Worm (Caenorhabditis elegans): ENCODE results near the gene F48F7.3.

DNA sequence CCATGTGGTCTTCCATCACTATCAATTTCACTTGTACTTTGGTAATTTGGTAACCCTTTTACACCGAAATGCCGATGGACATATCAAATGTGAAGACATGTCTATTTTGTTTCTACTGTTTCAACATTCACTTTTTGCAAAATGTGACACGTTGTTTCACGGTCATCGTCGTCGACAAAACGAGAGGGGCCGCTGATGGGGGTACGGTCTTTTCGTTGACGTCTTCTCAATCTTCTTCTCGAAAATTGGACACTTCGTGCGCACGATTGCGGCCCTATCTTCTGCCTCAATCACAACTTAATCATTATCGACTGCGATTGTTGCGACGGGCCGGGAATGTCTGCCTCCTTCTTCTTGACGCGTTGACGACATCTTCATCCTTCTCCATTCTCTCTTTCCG lies 26.6 kb upstream of the F48F7.3 start:
- TF ChIP-seq zip-8 (tag; optimal IDR thresholded peaks at IDR 0.05) (no peak), ceh-43 (GFP tag; optimal IDR thresholded peaks at IDR 0.05) (no peak), pha-4 (tag; optimal IDR thresholded peaks at IDR 0.05) (no peak), unc-62 (GFP tag; optimal IDR thresholded peaks at IDR 0.05) (peak; percentile 58), ztf-11 (tag; optimal IDR thresholded peaks at IDR 0.05) (no peak), nhr-237 (tag; optimal IDR thresholded peaks at IDR 0.05) (no peak), nhr-28 (tag; optimal IDR thresholded peaks at IDR 0.05) (no peak), nhr-12 (tag; optimal IDR thresholded peaks at IDR 0.05) (no peak)
